Worm (Caenorhabditis elegans): ENCODE results near the gene F44E7.5.
"Not testable (repeated sequence)": the region's sequence is repeated elsewhere in the genome, so short reads cannot be mapped to it uniquely, and the experiment has no call there.

DNA sequence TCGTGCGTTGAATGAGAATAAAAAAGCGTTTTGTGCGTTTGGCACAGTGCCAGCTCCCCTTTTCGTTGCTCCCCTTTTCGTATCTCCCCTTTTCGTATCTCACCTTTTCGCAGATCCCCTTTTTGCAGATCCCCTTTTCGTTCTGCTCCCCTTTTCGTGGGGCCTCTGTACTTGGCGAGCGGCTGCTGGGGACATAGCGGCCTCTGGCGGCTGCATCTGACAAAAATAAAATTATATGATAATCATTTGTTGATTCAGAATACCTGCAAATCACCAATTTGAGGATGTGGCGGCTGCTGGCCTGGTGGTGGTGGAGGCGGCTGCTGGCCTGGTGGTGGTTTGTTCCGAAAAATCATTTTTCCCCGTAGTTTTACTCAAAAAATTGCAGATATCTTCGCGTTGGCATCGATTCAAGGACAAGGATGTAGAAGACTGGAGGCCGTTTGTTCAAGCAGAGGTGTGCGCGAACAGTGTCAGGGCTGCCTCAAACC, 25.5 kb downstream of the F44E7.5 start, which contains the start of gene K09H11.11:
- not testable (repeated sequence) for TF ChIP-seq ceh-36, hmbx-1, F13C5.2 (tag; optimal IDR thresholded peaks at IDR 0.05)

Measured in whole organism, early embryonic.